Fruit fly (Drosophila melanogaster) whole organism, embryonic: ENCODE measurements around the gene Rm62.

Experiments used
- CG10543 ChIP-seq: fragments of 200-800 bp; sonication (Bioruptor generic); optimal IDR thresholded peaks from 3 replicates; lab custom pipeline; 2017; ENCODE audit warnings: missing biosample characterization, mild to moderate bottlenecking, missing genetic modification characterization, moderate library complexity
- CG12769 ChIP-seq: fragments of 200-800 bp; sonication (Bioruptor generic); optimal IDR thresholded peaks from 2 replicates; lab custom pipeline; 2019; ENCODE audit warnings: missing biosample characterization, mild to moderate bottlenecking, missing genetic modification characterization, moderate library complexity
- CG1792 ChIP-seq: fragments of 200-800 bp; sonication (Bioruptor generic); optimal IDR thresholded peaks from 2 replicates; lab custom pipeline; 2016; ENCODE audit warnings: missing biosample characterization, missing genetic modification characterization
- CG42726 ChIP-seq: fragments of 200-800 bp; sonication (Bioruptor generic); IDR thresholded peaks from 2 replicates; pipeline ENCODE4 v1.3.6; 2022; ENCODE audit warnings: missing biosample characterization, missing genetic modification characterization; ENCODE audit not compliant: partially characterized antibody
- Fer1 ChIP-seq: fragments of 200-800 bp; sonication (Bioruptor generic); optimal IDR thresholded peaks from 2 replicates; lab custom pipeline; 2017; ENCODE audit warnings: missing biosample characterization, mild to moderate bottlenecking, missing genetic modification characterization
- HLH3B ChIP-seq: fragments of 200-800 bp; sonication (Bioruptor generic); IDR thresholded peaks from 2 replicates; pipeline ENCODE4 v1.3.6; 2022; ENCODE audit warnings: missing biosample characterization, missing genetic modification characterization
- Oli ChIP-seq: fragments of 200-800 bp; sonication (Bioruptor generic); optimal IDR thresholded peaks from 2 replicates; lab custom pipeline; 2018; ENCODE audit warnings: missing biosample characterization, mild to moderate bottlenecking, missing genetic modification characterization, moderate library complexity
- bigmax ChIP-seq: fragments of 200-800 bp; sonication (Bioruptor generic); optimal IDR thresholded peaks from 2 replicates; lab custom pipeline; 2018; ENCODE audit warnings: missing biosample characterization, mild to moderate bottlenecking, missing genetic modification characterization
- tll ChIP-seq, 2 experiments: fragments of 200-800 bp in 1 of 2; fragments of >200 bp in 1 of 2; sonication (Bioruptor generic) in 1 of 2; optimal IDR thresholded peaks; 2 replicates each; lab custom pipeline; 2017 to 2019; ENCODE audit warnings: missing biosample characterization in 2 of 2, missing genetic modification characterization in 2 of 2, mild to moderate bottlenecking in 1 of 2, moderate library complexity in 1 of 2

DNA sequence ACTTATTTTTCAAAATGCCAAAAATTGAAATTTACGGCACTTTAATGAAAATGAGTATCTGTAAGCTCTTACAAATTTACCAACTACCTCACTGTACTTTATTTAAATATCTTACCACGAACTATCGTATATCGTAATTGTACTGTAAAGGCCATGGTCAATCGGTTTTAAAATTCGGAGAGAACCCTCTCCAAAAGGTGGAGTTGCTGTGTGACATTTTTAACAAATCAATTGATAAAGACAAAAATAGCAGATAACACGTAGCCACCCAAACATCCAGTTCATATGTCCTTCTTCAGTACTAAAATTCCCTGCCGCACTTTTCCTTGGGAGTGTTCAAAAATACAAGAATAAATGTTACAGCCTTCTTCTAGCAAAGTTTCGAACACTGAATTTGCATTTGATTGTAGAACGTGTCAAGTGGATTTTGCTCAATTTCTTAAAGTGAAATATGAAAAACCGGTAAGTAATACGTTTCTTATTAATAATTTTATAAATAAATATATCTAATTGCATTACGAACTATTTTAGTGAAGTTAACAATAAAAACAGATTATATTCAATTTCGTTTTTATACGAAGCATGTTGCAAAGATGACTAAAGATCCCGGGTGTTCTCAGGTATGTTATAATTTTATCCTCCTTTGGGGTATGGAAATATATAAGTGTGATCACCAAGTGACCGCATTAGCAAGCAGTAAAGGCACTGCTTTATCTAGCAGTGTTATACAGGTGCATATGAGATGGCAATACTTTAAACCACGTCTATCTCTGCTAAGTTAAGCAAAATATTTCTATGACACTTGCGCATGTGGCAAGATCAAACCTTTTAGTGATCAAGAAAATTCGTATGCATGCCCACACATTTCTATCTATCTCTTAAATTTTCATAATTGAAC lies 1.4 kb upstream of the Rm62 start:
- TF ChIP-seq HLH3B (GFP tag; lab: Robert Waterston, UW) (no peak), CG1792 (GFP tag; lab: Kevin White, UChicago) (no peak), Oli (no peak), CG10543 (GFP tag; lab: Kevin White, UChicago) (no peak), CG12769 (tag; lab: Kevin White, UChicago) (no peak), CG42726 (GFP tag; lab: Robert Waterston, UW) (no peak), Fer1 (GFP tag; lab: Kevin White, UChicago) (no peak), tll (GFP tag; optimal IDR thresholded peaks at IDR 0.05; lab: Kevin White, UChicago) (no peak), bigmax (no peak)
